Fruit fly (Drosophila melanogaster) whole organism: ENCODE results near the gene Taf12L.

Experiments
- CG8478 ChIP-seq: fragments of >200 bp; optimal IDR thresholded peaks from 2 replicates; lab custom pipeline; 2018; ENCODE audit warnings: inconsistent platforms
- Dll ChIP-seq: fragments of >200 bp; optimal IDR thresholded peaks from 2 replicates; lab custom pipeline; 2017
- EcR ChIP-seq, 2 experiments: fragments of >200 bp; optimal IDR thresholded peaks; 2 replicates each; lab custom pipeline; 2017; ENCODE audit warnings: missing biosample characterization in 2 of 2, missing genetic modification characterization in 2 of 2, missing genetic modification reagents in 2 of 2
- pan ChIP-seq: fragments of >200 bp; optimal IDR thresholded peaks from 2 replicates; lab custom pipeline; 2017
- psq ChIP-seq: fragments of >200 bp; optimal IDR thresholded peaks from 2 replicates; lab custom pipeline; 2017
- usp ChIP-seq: fragments of >200 bp; optimal IDR thresholded peaks from 2 replicates; lab custom pipeline; 2017; ENCODE audit warnings: missing biosample characterization, missing genetic modification characterization, mixed read lengths

Gene Taf12L

DNA sequence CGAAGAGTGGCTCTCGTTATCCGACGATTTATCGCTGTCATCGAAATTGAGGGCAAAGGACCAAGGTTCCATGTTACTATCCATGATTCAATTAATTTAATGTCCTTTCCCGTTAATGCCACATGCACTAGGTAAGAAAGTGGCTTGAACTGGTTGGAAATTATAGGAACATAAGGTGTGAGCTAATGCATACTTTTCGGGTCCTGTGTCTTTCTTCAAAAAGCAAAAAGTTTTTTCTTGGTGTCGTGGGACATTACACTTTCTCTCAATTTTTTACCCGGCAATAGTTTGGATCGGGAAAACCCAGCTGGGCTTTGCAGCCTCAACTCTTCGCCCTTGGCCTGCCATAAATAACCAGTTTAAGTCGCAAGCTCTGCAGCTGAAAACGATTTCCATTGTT, at the start of gene Taf12L:
Taf12L (minus strand) TSS at position 101 of the 400 bp plus-strand sequence.
- TF ChIP-seq CG8478 (lab: Kevin White, UChicago): no peak
- TF ChIP-seq EcR (GFP tag; optimal IDR thresholded peaks at IDR 0.05; lab: Kevin White, UChicago): no peak
- no peak for TF ChIP-seq psq
- TF ChIP-seq usp (GFP tag; lab: Kevin White, UChicago): no peak
- TF ChIP-seq pan: no peak
- no peak for TF ChIP-seq Dll

DNA sequence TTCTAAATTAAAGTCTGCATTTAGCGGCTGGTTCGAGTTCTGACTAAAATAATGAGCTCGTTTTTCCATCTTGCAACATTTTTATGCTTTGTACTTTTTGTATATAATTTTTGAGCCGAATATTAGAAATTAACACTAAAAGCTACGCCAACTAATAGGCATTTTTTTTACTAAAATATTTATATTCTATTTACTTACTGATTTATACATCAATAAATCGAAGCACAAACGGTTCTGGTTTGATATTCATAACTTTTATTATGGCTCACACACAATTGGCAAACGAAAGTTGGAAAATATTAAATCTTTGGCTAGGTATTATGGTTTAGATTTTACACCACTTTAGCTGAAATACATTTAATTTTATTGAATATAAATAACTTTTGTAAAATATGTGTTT, 33.1 kb upstream of the Taf12L start, which contains the start of gene CG15631:
CG15631 (minus strand) TSS at position 101 of the 400 bp plus-strand sequence.
- no peak for TF ChIP-seq EcR (GFP tag; optimal IDR thresholded peaks at IDR 0.05; lab: Kevin White, UChicago)
- TF ChIP-seq pan: no peak
- TF ChIP-seq psq: no peak
- TF ChIP-seq CG8478 (lab: Kevin White, UChicago): no peak
- TF ChIP-seq Dll: no peak
- no peak for TF ChIP-seq usp (GFP tag; lab: Kevin White, UChicago)

DNA sequence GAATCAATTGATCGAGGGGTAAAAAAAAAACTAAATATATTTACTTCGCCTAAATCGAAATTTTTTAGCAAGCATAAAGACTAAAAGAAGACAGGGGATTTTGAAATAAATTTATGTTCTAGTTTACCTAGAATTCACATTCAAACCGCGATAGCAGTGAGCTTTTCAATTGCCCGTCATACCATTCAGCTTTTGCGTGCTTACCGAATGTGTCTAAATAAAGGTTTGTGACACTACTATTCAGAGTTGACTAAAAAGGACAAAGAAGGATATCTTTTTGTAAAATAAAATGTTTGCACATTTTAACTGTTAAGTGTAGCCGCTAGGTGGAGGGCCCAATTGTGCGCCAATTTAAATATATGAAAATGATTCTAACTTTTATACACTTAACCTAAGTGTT, 24.7 kb upstream of the Taf12L start:
- TF ChIP-seq Dll: no peak
- TF ChIP-seq EcR (GFP tag; optimal IDR thresholded peaks at IDR 0.05; lab: Kevin White, UChicago): no peak
- no peak for TF ChIP-seq usp (GFP tag; lab: Kevin White, UChicago)
- TF ChIP-seq pan: no peak
- no peak for TF ChIP-seq CG8478 (lab: Kevin White, UChicago)
- TF ChIP-seq psq: no peak

DNA sequence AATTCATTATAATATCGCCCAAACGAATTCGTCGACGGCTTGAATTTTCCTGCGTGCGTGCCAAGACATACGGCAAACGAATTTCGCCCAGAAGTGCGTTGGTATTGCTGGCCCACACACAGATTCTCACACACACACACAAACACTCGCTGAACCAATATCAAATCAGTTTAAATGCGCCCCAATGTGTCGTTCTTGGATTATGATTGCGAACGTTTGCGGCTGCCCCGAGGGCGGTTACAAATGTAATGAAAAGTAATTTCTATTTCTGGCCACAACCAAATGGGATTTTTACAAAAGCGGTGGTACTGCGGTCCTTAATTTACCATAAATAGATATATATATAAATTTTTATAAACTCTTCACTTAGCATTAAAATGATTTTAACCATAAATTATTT, 2.4 kb downstream of the Taf12L start:
- no peak for TF ChIP-seq pan

DNA sequence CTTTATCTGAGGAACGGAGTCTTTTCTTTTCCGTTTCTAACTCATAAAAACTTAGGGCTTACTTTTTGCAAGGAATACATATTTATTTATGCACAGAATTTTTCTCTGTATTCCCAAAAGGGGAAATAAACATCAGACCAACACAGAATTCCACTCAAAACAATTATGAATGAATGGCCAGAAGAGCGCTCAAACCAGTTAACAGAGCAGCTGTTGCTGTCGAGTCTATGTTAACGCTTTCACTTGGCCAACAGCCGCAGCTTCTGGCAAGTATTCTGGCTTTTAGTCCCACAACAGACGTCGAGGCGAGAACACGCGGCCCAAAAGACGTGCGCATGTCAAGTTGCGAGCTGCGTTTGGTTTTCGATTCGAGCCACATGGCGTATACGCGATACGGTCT, 6.9 kb downstream of the Taf12L start, which contains the start of gene dcma:
dcma (plus strand) TSS at position 301 of the 400 bp plus-strand sequence.
- TF ChIP-seq CG8478 (lab: Kevin White, UChicago): no peak
- TF ChIP-seq pan: no peak
- no peak for TF ChIP-seq EcR (GFP tag; optimal IDR thresholded peaks at IDR 0.05; lab: Kevin White, UChicago)
- no peak for TF ChIP-seq Dll
- TF ChIP-seq usp (GFP tag; lab: Kevin White, UChicago): no peak
- TF ChIP-seq psq: no peak

DNA sequence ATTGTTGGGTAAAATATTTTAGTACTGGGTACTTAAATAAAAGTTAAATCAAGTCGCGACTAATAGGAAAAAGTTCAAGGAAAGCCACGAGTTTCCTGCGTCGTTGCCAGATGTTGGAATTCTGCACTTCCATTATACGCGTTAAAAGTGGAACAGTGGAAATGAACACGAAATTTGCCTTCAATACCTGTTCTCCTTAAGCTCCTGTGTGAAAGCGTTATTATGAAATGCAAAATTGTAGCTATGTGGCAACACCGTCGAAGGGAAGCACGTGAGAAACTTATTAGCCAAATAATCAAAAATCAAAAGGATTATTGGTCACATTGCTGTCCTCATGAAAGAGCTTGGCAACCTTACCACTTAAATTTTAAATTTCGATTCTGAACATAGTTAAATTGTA, 10.7 kb downstream of the Taf12L start, which contains the start of gene CG3251:
CG3251 (minus strand) TSS at position 101 of the 400 bp plus-strand sequence.
- TF ChIP-seq usp (GFP tag; lab: Kevin White, UChicago): no peak
- TF ChIP-seq Dll: no peak
- no peak for TF ChIP-seq psq
- TF ChIP-seq pan: no peak
- no peak for TF ChIP-seq CG8478 (lab: Kevin White, UChicago)
- no peak for TF ChIP-seq EcR (GFP tag; optimal IDR thresholded peaks at IDR 0.05; lab: Kevin White, UChicago)

DNA sequence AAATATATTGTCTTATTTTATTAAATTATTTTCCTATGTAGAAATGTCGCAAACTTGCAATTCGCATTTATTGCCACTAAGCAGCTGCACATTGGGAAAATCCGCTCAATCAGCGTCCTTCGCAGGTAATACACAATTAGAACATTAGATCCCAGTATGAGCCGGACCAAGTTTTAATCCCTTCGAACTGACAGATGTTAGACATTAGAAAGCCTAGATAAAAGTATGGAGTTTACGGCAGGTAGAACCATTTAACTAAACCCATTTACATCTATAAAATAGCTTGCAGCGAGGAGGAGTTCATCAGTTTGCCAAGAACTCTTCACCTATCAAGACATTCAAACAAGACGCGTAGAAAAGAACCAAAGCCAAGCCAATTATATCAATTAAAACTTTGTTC, 14.1 kb downstream of the Taf12L start, which contains the start of gene Elba3:
Elba3 (plus strand) TSS at position 301 of the 400 bp plus-strand sequence.
- no peak for TF ChIP-seq psq
- TF ChIP-seq pan: no peak
- no peak for TF ChIP-seq Dll
- TF ChIP-seq usp (GFP tag; lab: Kevin White, UChicago): no peak
- no peak for TF ChIP-seq EcR (GFP tag; optimal IDR thresholded peaks at IDR 0.05; lab: Kevin White, UChicago)
- no peak for TF ChIP-seq CG8478 (lab: Kevin White, UChicago)

DNA sequence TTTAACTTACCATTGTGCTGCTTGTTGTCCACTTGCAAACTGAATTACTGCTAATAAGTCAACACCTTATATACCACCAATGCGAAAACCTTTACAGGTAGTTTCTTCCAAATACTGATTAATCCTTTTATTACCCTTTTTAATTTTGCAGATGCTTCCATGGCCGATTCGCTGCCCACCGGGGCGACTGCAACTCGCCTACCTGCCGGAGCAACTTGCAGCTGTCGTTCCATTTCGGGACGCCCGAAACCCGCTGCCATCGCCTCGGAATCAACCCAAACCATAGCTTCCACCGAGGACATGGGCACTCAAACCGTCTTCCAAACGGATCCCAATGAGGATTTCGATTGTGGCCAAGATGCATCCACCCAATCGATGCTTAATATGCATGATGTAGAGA, 16.9 kb downstream of the Taf12L start, which contains the start of gene Elba1:
Elba1 (minus strand) TSS at position 101 of the 400 bp plus-strand sequence.
- no peak for TF ChIP-seq EcR (GFP tag; optimal IDR thresholded peaks at IDR 0.05; lab: Kevin White, UChicago)
- TF ChIP-seq Dll: no peak
- TF ChIP-seq pan: no peak
- TF ChIP-seq CG8478 (lab: Kevin White, UChicago): no peak
- no peak for TF ChIP-seq usp (GFP tag; lab: Kevin White, UChicago)
- TF ChIP-seq psq: no peak

DNA sequence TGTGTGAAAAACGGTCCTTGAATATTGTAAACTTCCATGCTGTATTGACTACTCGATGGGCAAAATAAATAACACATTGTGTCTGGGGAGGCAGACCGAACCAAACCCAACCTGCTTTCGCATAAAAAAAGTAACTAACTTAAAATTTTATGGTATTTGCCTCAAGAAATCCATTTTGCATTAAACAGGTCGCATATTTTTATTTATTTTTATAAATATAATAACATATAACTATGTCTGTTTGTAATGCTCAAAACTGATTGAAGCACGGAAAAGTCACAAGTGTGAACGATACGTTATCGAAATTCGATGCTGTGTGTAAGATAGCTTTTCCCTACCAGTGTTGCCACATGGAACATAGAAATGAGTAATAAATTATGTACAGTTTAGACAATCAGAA, 18.9 kb downstream of the Taf12L start, which contains the start of gene CG11929:
CG11929 (plus strand) TSS at position 301 of the 400 bp plus-strand sequence.
- no peak for TF ChIP-seq Dll
- no peak for TF ChIP-seq EcR (GFP tag; optimal IDR thresholded peaks at IDR 0.05; lab: Kevin White, UChicago)
- no peak for TF ChIP-seq CG8478 (lab: Kevin White, UChicago)
- no peak for TF ChIP-seq usp (GFP tag; lab: Kevin White, UChicago)
- no peak for TF ChIP-seq pan
- TF ChIP-seq psq: no peak

DNA sequence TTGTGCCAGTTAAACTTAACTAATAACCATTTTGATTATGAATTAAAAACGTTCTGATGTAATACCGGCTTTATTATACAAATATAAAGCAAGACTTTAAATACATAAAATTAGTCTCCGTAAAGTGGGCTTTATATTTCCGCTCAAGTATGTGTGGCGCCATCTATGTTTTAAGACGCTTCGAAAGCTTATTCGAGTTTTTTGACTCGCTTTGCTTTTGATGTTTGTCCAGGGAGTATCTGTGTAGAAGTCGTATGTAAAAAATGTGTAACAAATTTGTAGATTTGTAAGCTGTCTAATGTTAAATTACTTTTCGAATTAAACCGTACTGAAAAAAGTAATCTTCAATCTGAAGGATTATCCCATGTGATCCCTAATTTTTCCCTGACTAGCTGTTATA, 40.4 kb downstream of the Taf12L start:
- TF ChIP-seq CG8478 (lab: Kevin White, UChicago) (no peak), psq (no peak), usp (GFP tag; lab: Kevin White, UChicago) (no peak), Dll (no peak), EcR (GFP tag; optimal IDR thresholded peaks at IDR 0.05; lab: Kevin White, UChicago) (no peak), pan (no peak)
